Worm (Caenorhabditis elegans) whole organism, mixed stage, embryonic: ENCODE data around the gene grl-2.

ENCODE experiments used
- lsy-2 ChIP-seq: fragments of 150-350 bp; optimal IDR thresholded peaks from 2 replicates; lab custom pipeline; 2014; ENCODE audit warnings: missing biosample characterization, missing genetic modification characterization
- mep-1 ChIP-seq: fragments of 150-350 bp; optimal IDR thresholded peaks from 2 replicates; lab custom pipeline; 2017; ENCODE audit warnings: missing biosample characterization, missing genetic modification reagents, missing genetic modification characterization, inconsistent platforms
- nhr-28 ChIP-seq: fragments of 150-350 bp; optimal IDR thresholded peaks from 2 replicates; lab custom pipeline; 2014; ENCODE audit warnings: missing biosample characterization, missing genetic modification characterization

ce11 chrV:12953702-12954101 lies 8.8 kb downstream of the grl-2 start, which contains the start of gene eif-3.K:
- no peak for TF ChIP-seq nhr-28
- no peak for TF ChIP-seq lsy-2 (tag; lab: Kevin White, UChicago)
- no peak for TF ChIP-seq mep-1 (tag; lab: Kevin White, UChicago)
